Worm (Caenorhabditis elegans): ENCODE measurements around the gene fipr-9.

DNA sequence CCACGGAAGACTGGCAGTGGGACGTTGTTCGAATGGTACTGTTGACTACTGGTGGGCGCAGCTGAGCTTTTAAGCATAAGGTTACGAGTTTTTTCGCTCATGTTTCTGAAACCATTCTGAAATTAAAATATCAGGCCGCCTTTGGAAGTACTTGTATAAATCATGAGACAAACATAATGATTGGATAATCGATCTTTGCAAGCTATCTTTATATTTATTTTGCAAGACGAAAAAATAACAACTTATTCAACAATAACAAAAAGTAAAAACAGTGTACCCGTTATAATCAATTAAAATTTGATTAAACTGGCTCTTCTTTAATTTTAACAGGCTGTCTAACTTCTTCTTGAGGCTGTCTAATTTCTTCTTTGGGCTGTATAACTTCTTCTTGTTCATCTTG is 16.0 kb upstream of the fipr-9 start, which contains the start of gene ZK856.16:
- TF ChIP-seq ztf-16 (tag; optimal IDR thresholded peaks at IDR 0.05) (no peak), ceh-22 (tag; optimal IDR thresholded peaks at IDR 0.05) (no peak), fkh-6 (tag; optimal IDR thresholded peaks at IDR 0.05) (no peak), pag-3 (tag; optimal IDR thresholded peaks at IDR 0.05; ENCODE audit: borderline replicate concordance) (no peak), dve-1 (tag; optimal IDR thresholded peaks at IDR 0.05) (no peak), ets-4 (tag; optimal IDR thresholded peaks at IDR 0.05) (no peak), madf-2 (tag; optimal IDR thresholded peaks at IDR 0.05) (no peak), ama-1 (optimal IDR thresholded peaks at IDR 0.05) (no peak), nfya-1 (tag; optimal IDR thresholded peaks at IDR 0.05) (no peak), che-1 (tag; optimal IDR thresholded peaks at IDR 0.05) (no peak)

Measured in whole organism, late embryonic.